Fruit fly (Drosophila melanogaster) S2 (cell line): ENCODE results near the gene CG11686.

Source experiments
- CG8478 ChIP-seq: fragments of >200 bp; optimal IDR thresholded peaks from 2 replicates; lab custom pipeline; 2018
- CTCF ChIP-seq, 2 experiments: fragments of >200 bp; optimal IDR thresholded peaks; 2 replicates each; lab custom pipeline; 2018

The CG11686 gene

dm6 chr3R:13260114-13260673 lies at the start of gene CG11686:
CG11686 (plus strand) TSS chr3R:13260356.
- no peak for TF ChIP-seq CG8478

- TF ChIP-seq CTCF (optimal IDR thresholded peaks at IDR 0.05; lab: Kevin White, UChicago) (no peak), CG8478 (no peak)
Observed at dm6 chr3R:13214347-13214746, 45.8 kb upstream of the CG11686 start, which contains the start of gene CG8483. CG8483 (minus strand) TSS chr3R:13214465.

- no peak for TF ChIP-seq CG8478
- TF ChIP-seq CTCF (optimal IDR thresholded peaks at IDR 0.05; lab: Kevin White, UChicago), result no peak
Observed at dm6 chr3R:13215100-13215499, 45.1 kb upstream of the CG11686 start.

- TF ChIP-seq CTCF (optimal IDR thresholded peaks at IDR 0.05; lab: Kevin White, UChicago) (no peak), CG8478 (no peak)
Observed at dm6 chr3R:13218733-13219132, 41.4 kb upstream of the CG11686 start.

- TF ChIP-seq CG8478 (no peak), CTCF (optimal IDR thresholded peaks at IDR 0.05; lab: Kevin White, UChicago) (no peak)
Observed at dm6 chr3R:13220478-13220877, 39.7 kb upstream of the CG11686 start, which contains the start of gene CG8476. CG8476 (minus strand) TSS chr3R:13220578.

dm6 chr3R:13221820-13222219 lies 38.3 kb upstream of the CG11686 start:
- TF ChIP-seq CG8478 (no peak), CTCF (optimal IDR thresholded peaks at IDR 0.05; lab: Kevin White, UChicago) (no peak)

- TF ChIP-seq CTCF (optimal IDR thresholded peaks at IDR 0.05; lab: Kevin White, UChicago) (no peak), CG8478 (no peak)
Observed at dm6 chr3R:13231184-13231583, 29.0 kb upstream of the CG11686 start.

- TF ChIP-seq CTCF (optimal IDR thresholded peaks at IDR 0.05; lab: Kevin White, UChicago), result no peak
- no peak for TF ChIP-seq CG8478
Observed at dm6 chr3R:13241726-13242125, 18.4 kb upstream of the CG11686 start.

- no peak for TF ChIP-seq CG8478
- TF ChIP-seq CTCF (optimal IDR thresholded peaks at IDR 0.05; lab: Kevin White, UChicago), result no peak
Observed at dm6 chr3R:13257110-13257509, 3.0 kb upstream of the CG11686 start.

dm6 chr3R:13258696-13259567 lies 1.2 kb upstream of the CG11686 start, which contains the start of gene Ace:
Ace (minus strand) TSS chr3R:13259517.
- TF ChIP-seq CG8478 (no peak), CTCF (optimal IDR thresholded peaks at IDR 0.05; lab: Kevin White, UChicago) (no peak)

dm6 chr3R:13261706-13262105 lies 1.6 kb downstream of the CG11686 start:
- TF ChIP-seq CG8478 (no peak), CTCF (optimal IDR thresholded peaks at IDR 0.05; lab: Kevin White, UChicago) (no peak)

- TF ChIP-seq CTCF (optimal IDR thresholded peaks at IDR 0.05; lab: Kevin White, UChicago) (no peak), CG8478 (no peak)
Observed at dm6 chr3R:13264061-13264661, 4.0 kb downstream of the CG11686 start, which contains the start of gene Ravus. Ravus (minus strand) TSS chr3R:13264061.

- no peak for TF ChIP-seq CG8478
- TF ChIP-seq CTCF (optimal IDR thresholded peaks at IDR 0.05; lab: Kevin White, UChicago), result no peak
Observed at dm6 chr3R:13270648-13271047, 10.5 kb downstream of the CG11686 start.

dm6 chr3R:13271758-13272157 lies 11.6 kb downstream of the CG11686 start, which contains the start of gene TBC1D5:
TBC1D5 (minus strand) TSS chr3R:13272011.
- TF ChIP-seq CG8478 (no peak), CTCF (optimal IDR thresholded peaks at IDR 0.05; lab: Kevin White, UChicago) (no peak)

- no peak for TF ChIP-seq CG8478
- no peak for TF ChIP-seq CTCF (optimal IDR thresholded peaks at IDR 0.05; lab: Kevin White, UChicago)
Observed at dm6 chr3R:13273462-13273861, 13.3 kb downstream of the CG11686 start.
